Fruit fly (Drosophila melanogaster) whole organism, embryonic: ENCODE results near the gene CG6709.

Experiments used
- Asciz ChIP-seq: fragments of 200-800 bp; sonication (Bioruptor generic); optimal IDR thresholded peaks from 2 replicates; lab custom pipeline; 2017; ENCODE audit warnings: missing biosample characterization, mild to moderate bottlenecking, missing genetic modification characterization, missing genetic modification reagents
- CG10543 ChIP-seq: fragments of 200-800 bp; sonication (Bioruptor generic); optimal IDR thresholded peaks from 3 replicates; lab custom pipeline; 2017; ENCODE audit warnings: missing biosample characterization, mild to moderate bottlenecking, missing genetic modification characterization, moderate library complexity
- CG10979 ChIP-seq: fragments of 200-800 bp; sonication (Bioruptor generic); optimal IDR thresholded peaks from 2 replicates; lab custom pipeline; 2018; ENCODE audit warnings: missing biosample characterization, mild to moderate bottlenecking, missing genetic modification characterization, moderate library complexity
- CG12942 ChIP-seq: fragments of 200-800 bp; sonication (Bioruptor generic); optimal IDR thresholded peaks from 3 replicates; lab custom pipeline; 2016; ENCODE audit warnings: missing biosample characterization, missing genetic modification characterization
- CG13624 ChIP-seq: fragments of 200-800 bp; sonication (Bioruptor generic); optimal IDR thresholded peaks from 2 replicates; lab custom pipeline; 2016; ENCODE audit warnings: missing biosample characterization, missing genetic modification characterization
- CG13894 ChIP-seq: fragments of 200-800 bp; sonication (Bioruptor generic); optimal IDR thresholded peaks from 3 replicates; lab custom pipeline; 2018; ENCODE audit warnings: missing biosample characterization, mild to moderate bottlenecking, missing genetic modification characterization, moderate library complexity
- CG15479 ChIP-seq: fragments of 200-800 bp; sonication (Bioruptor generic); optimal IDR thresholded peaks from 3 replicates; lab custom pipeline; 2019; ENCODE audit warnings: missing biosample characterization, mild to moderate bottlenecking, missing genetic modification characterization, moderate library complexity
- CG15601 ChIP-seq: fragments of 200-800 bp; sonication (Bioruptor generic); optimal IDR thresholded peaks from 3 replicates; lab custom pipeline; 2019; ENCODE audit warnings: missing biosample characterization, mild to moderate bottlenecking, missing genetic modification characterization, moderate library complexity
- CG1603 ChIP-seq: fragments of 200-800 bp; sonication (Bioruptor generic); optimal IDR thresholded peaks from 2 replicates; lab custom pipeline; 2019; ENCODE audit warnings: missing biosample characterization, mild to moderate bottlenecking, missing genetic modification characterization, moderate library complexity
- CG17829 ChIP-seq: fragments of 200-800 bp; optimal IDR thresholded peaks from 2 replicates; lab custom pipeline; 2019; ENCODE audit warnings: missing biosample characterization, mild to moderate bottlenecking, missing genetic modification characterization, moderate library complexity
- CG18011 ChIP-seq: fragments of 200-800 bp; sonication (Bioruptor generic); optimal IDR thresholded peaks from 2 replicates; lab custom pipeline; 2017; ENCODE audit warnings: missing biosample characterization, missing genetic modification characterization, mild to moderate bottlenecking, moderate library complexity, missing genotype
- CG18476 ChIP-seq: fragments of 200-800 bp; sonication (Bioruptor generic); optimal IDR thresholded peaks from 2 replicates; lab custom pipeline; 2016; ENCODE audit warnings: missing biosample characterization, mild to moderate bottlenecking, missing genetic modification characterization
- CG2120 ChIP-seq: fragments of 200-800 bp; sonication (Bioruptor generic); optimal IDR thresholded peaks from 3 replicates; lab custom pipeline; 2016; ENCODE audit warnings: missing biosample characterization, missing genetic modification characterization
- CG2199 ChIP-seq: fragments of 200-800 bp; sonication (Bioruptor generic); IDR thresholded peaks from 3 replicates; pipeline ENCODE4 v1.3.6; 2022; ENCODE audit warnings: missing biosample characterization, missing genetic modification characterization
- CG34224 ChIP-seq: fragments of 200-800 bp; sonication (Bioruptor generic); IDR thresholded peaks from 3 replicates; pipeline ENCODE4 v1.3.6; 2022; ENCODE audit warnings: missing biosample characterization, missing genetic modification characterization; ENCODE audit not compliant: partially characterized antibody
- CG34422 ChIP-seq: fragments of 200-800 bp; sonication (Bioruptor generic); IDR thresholded peaks from 3 replicates; pipeline ENCODE4 v1.3.6; 2022; ENCODE audit warnings: missing biosample characterization, missing genetic modification characterization
- CG42726 ChIP-seq: fragments of 200-800 bp; sonication (Bioruptor generic); IDR thresholded peaks from 2 replicates; pipeline ENCODE4 v1.3.6; 2022; ENCODE audit warnings: missing biosample characterization, missing genetic modification characterization; ENCODE audit not compliant: partially characterized antibody
- CG4820 ChIP-seq: fragments of 200-800 bp; sonication (Bioruptor generic); optimal IDR thresholded peaks from 3 replicates; lab custom pipeline; 2016; ENCODE audit warnings: missing biosample characterization, missing genetic modification characterization
- CG7372 ChIP-seq: fragments of 200-800 bp; sonication (Bioruptor generic); IDR thresholded peaks from 2 replicates; pipeline ENCODE4 v1.3.6; 2022; ENCODE audit warnings: missing biosample characterization, missing genetic modification characterization
- CG8944 ChIP-seq: fragments of 200-800 bp; sonication (Bioruptor generic); optimal IDR thresholded peaks from 3 replicates; lab custom pipeline; 2016; ENCODE audit warnings: missing biosample characterization, missing genetic modification characterization
- CG9817 ChIP-seq: fragments of 200-800 bp; sonication (Bioruptor generic); optimal IDR thresholded peaks from 2 replicates; lab custom pipeline; 2018; ENCODE audit warnings: missing biosample characterization, mild to moderate bottlenecking, missing genetic modification characterization, moderate library complexity
- CHES-1-like ChIP-seq: fragments of 200-800 bp; sonication (Bioruptor generic); optimal IDR thresholded peaks from 2 replicates; lab custom pipeline; 2016; ENCODE audit warnings: missing biosample characterization, missing genetic modification characterization
- Deaf1 ChIP-seq: fragments of 200-800 bp; optimal IDR thresholded peaks from 3 replicates; lab custom pipeline; 2019; ENCODE audit warnings: missing biosample characterization, mild to moderate bottlenecking, missing genetic modification characterization, moderate library complexity
- Dll ChIP-seq: fragments of 200-800 bp; sonication (Bioruptor generic); IDR thresholded peaks from 4 replicates; pipeline ENCODE4 v1.3.6; 2022; ENCODE audit warnings: missing biosample characterization, missing genetic modification characterization; ENCODE audit not compliant: partially characterized antibody
- Doc3 ChIP-seq: fragments of 200-800 bp; sonication (Bioruptor generic); IDR thresholded peaks from 3 replicates; pipeline ENCODE4 v1.3.6; 2022; ENCODE audit warnings: missing biosample characterization, missing genetic modification characterization; ENCODE audit not compliant: partially characterized antibody
- Hmr ChIP-seq: fragments of 200-800 bp; sonication (Bioruptor generic); optimal IDR thresholded peaks from 3 replicates; lab custom pipeline; 2017; ENCODE audit warnings: mild to moderate bottlenecking, missing biosample characterization, missing genetic modification reagents, missing genetic modification characterization
- Hsf ChIP-seq: fragments of 200-800 bp; sonication (Bioruptor generic); optimal IDR thresholded peaks from 3 replicates; lab custom pipeline; 2016; ENCODE audit warnings: missing biosample characterization, missing genetic modification characterization
- MBD-R2 ChIP-seq: fragments of 200-800 bp; sonication (Bioruptor generic); IDR thresholded peaks from 2 replicates; pipeline ENCODE4 v1.3.6; 2022; ENCODE audit warnings: missing biosample characterization, missing genetic modification characterization
- MESR4 ChIP-seq: fragments of 200-800 bp; sonication (Bioruptor generic); optimal IDR thresholded peaks from 2 replicates; lab custom pipeline; 2018; ENCODE audit warnings: missing biosample characterization, mild to moderate bottlenecking, missing genetic modification characterization, moderate library complexity
- Mes4 ChIP-seq: fragments of 200-800 bp; sonication (Bioruptor generic); optimal IDR thresholded peaks from 2 replicates; lab custom pipeline; 2016; ENCODE audit warnings: missing biosample characterization, missing genetic modification characterization
- NfI ChIP-seq: fragments of 200-800 bp; sonication (Bioruptor generic); optimal IDR thresholded peaks from 3 replicates; lab custom pipeline; 2018; ENCODE audit warnings: missing biosample characterization, mild to moderate bottlenecking, missing genetic modification characterization, moderate library complexity
- Opbp ChIP-seq: fragments of 200-800 bp; sonication (Bioruptor generic); IDR thresholded peaks from 3 replicates; pipeline ENCODE4 v1.3.6; 2022; ENCODE audit warnings: missing biosample characterization, missing genetic modification characterization; ENCODE audit not compliant: partially characterized antibody
- Ravus ChIP-seq: fragments of 200-800 bp; sonication (Bioruptor generic); IDR thresholded peaks from 2 replicates; pipeline ENCODE4 v1.3.6; 2022; ENCODE audit warnings: missing biosample characterization, missing genetic modification characterization
- Rfx ChIP-seq: fragments of 200-800 bp; sonication (Bioruptor generic); IDR thresholded peaks from 2 replicates; pipeline ENCODE4 v1.3.6; 2022; ENCODE audit warnings: missing biosample characterization, missing genetic modification characterization
- abd-A ChIP-seq: fragments of 200-800 bp; sonication (Bioruptor generic); optimal IDR thresholded peaks from 3 replicates; lab custom pipeline; 2019; ENCODE audit warnings: missing biosample characterization, mild to moderate bottlenecking, missing genetic modification characterization, moderate library complexity
- ac ChIP-seq: fragments of 200-800 bp; sonication (Bioruptor generic); optimal IDR thresholded peaks from 3 replicates; lab custom pipeline; 2017; ENCODE audit warnings: missing biosample characterization, mild to moderate bottlenecking, missing genetic modification characterization
- ci ChIP-seq: fragments of 200-800 bp; sonication (Bioruptor generic); IDR thresholded peaks from 3 replicates; pipeline ENCODE4 v1.3.6; 2022; ENCODE audit warnings: missing biosample characterization, missing genetic modification characterization
- crc ChIP-seq: fragments of 200-800 bp; sonication (Bioruptor generic); optimal IDR thresholded peaks from 2 replicates; lab custom pipeline; 2016; ENCODE audit warnings: missing biosample characterization, missing genetic modification characterization
- fd96Cb ChIP-seq: fragments of 200-800 bp; sonication (Bioruptor generic); optimal IDR thresholded peaks from 2 replicates; lab custom pipeline; 2018; ENCODE audit warnings: missing biosample characterization, mild to moderate bottlenecking, missing genetic modification characterization, moderate library complexity
- grau ChIP-seq: fragments of 200-800 bp; optimal IDR thresholded peaks from 3 replicates; lab custom pipeline; 2019; ENCODE audit warnings: missing biosample characterization, mild to moderate bottlenecking, missing genetic modification characterization, moderate library complexity
- hkb ChIP-seq, 2 experiments: fragments of 200-800 bp in 1 of 2; fragments of >200 bp in 1 of 2; sonication (Bioruptor generic) in 1 of 2; IDR thresholded peaks in 1 of 2; optimal IDR thresholded peaks in 1 of 2; 2 replicates each; pipeline versions ENCODE4 v1.3.6 to Lab custom; 2017 to 2022; ENCODE audit warnings: missing biosample characterization in 1 of 2, missing genetic modification characterization in 1 of 2
- lilli ChIP-seq: fragments of 200-800 bp; sonication (Bioruptor generic); optimal IDR thresholded peaks from 3 replicates; lab custom pipeline; 2016; ENCODE audit warnings: missing biosample characterization, missing genetic modification characterization
- lov ChIP-seq, 2 experiments: fragments of 200-800 bp in 1 of 2; fragments of >200 bp in 1 of 2; sonication (Bioruptor generic) in 1 of 2; IDR thresholded peaks in 1 of 2; optimal IDR thresholded peaks in 1 of 2; 2 replicates in 1 of 2; 3 replicates in 1 of 2; pipeline versions ENCODE4 v1.3.6 to Lab custom; 2017 to 2022; ENCODE audit warnings: missing biosample characterization in 1 of 2, missing genetic modification characterization in 1 of 2
- peb ChIP-seq: fragments of 200-800 bp; sonication (Bioruptor generic); IDR thresholded peaks from 2 replicates; pipeline ENCODE4 v1.3.6; 2022; ENCODE audit warnings: missing biosample characterization, missing genetic modification characterization
- psq ChIP-seq: fragments of 200-800 bp; sonication (Bioruptor generic); optimal IDR thresholded peaks from 2 replicates; lab custom pipeline; 2017; ENCODE audit warnings: missing biosample characterization, missing genetic modification characterization
- row ChIP-seq: fragments of 200-800 bp; sonication (Bioruptor generic); IDR thresholded peaks from 3 replicates; pipeline ENCODE4 v1.3.6; 2022; ENCODE audit warnings: missing biosample characterization, missing genetic modification characterization
- sens ChIP-seq: fragments of 200-800 bp; sonication (Bioruptor generic); peaks from one replicate; lab custom pipeline; 2016; ENCODE audit warnings: missing biosample characterization, missing genetic modification characterization
- sob ChIP-seq: fragments of 200-800 bp; sonication (Bioruptor generic); IDR thresholded peaks from 2 replicates; pipeline ENCODE4 v1.3.6; 2022; ENCODE audit warnings: missing biosample characterization, missing genetic modification characterization
- trh ChIP-seq: fragments of 200-800 bp; sonication (Bioruptor generic); optimal IDR thresholded peaks from 2 replicates; lab custom pipeline; 2016; ENCODE audit warnings: missing biosample characterization, missing genetic modification characterization

The CG6709 gene

dm6 chr3L:9898355-9898754 lies 3.8 kb upstream of the CG6709 start, which contains the start of the genes CG6707 and CG46387 (continued):
- TF ChIP-seq MBD-R2 (GFP tag; lab: Robert Waterston, UW): peak; percentile 79
- peak; percentile 19; the same call in 1 of the 4 replicates for TF ChIP-seq Dll (GFP tag; lab: Robert Waterston, UW)
- no peak for TF ChIP-seq CG34224 (GFP tag; lab: Robert Waterston, UW)
- TF ChIP-seq CG8944 (GFP tag; lab: Kevin White, UChicago): no peak
- TF ChIP-seq Hsf (GFP tag; lab: Kevin White, UChicago): peak; percentile 12
- no peak for TF ChIP-seq CG7372
- 0 out of 3 replicates have a peak, but pooled peaks have one; percentile 35 for TF ChIP-seq CG2199 (GFP tag; lab: Robert Waterston, UW)
- TF ChIP-seq CG2120 (GFP tag; lab: Kevin White, UChicago): peak; percentile 55
- no peak for TF ChIP-seq peb (GFP tag; lab: Robert Waterston, UW)
- no peak for TF ChIP-seq CHES-1-like (GFP tag; lab: Kevin White, UChicago)
- TF ChIP-seq Hmr (GFP tag; lab: Kevin White, UChicago): peak; percentile 56
- no peak for TF ChIP-seq CG15479
- no peak for TF ChIP-seq Ravus (GFP tag; lab: Robert Waterston, UW)
- TF ChIP-seq CG4820 (GFP tag; lab: Kevin White, UChicago): no peak
- peak; percentile 79 for TF ChIP-seq CG15601
- TF ChIP-seq lov (optimal IDR thresholded peaks at IDR 0.05; lab: Kevin White, UChicago): no peak
- TF ChIP-seq lov (GFP tag; IDR thresholded peaks at IDR 0.05; lab: Robert Waterston, UW): no peak
- TF ChIP-seq ci: no peak
- peak; percentile 53 for TF ChIP-seq hkb (optimal IDR thresholded peaks at IDR 0.05; lab: Kevin White, UChicago)
- no peak for TF ChIP-seq hkb (GFP tag; IDR thresholded peaks at IDR 0.05; lab: Robert Waterston, UW)
- TF ChIP-seq fd96Cb (tag; lab: Kevin White, UChicago): no peak
- peak; percentile 56 for TF ChIP-seq CG17829 (tag; lab: Kevin White, UChicago)
- TF ChIP-seq Asciz (GFP tag; lab: Kevin White, UChicago): no peak
- TF ChIP-seq sob (GFP tag; lab: Robert Waterston, UW): peak; percentile 38; the same call in 1 of the 2 replicates
- peak; percentile 82 for TF ChIP-seq CG1603 (tag; lab: Kevin White, UChicago)
- peak; percentile 50 for TF ChIP-seq NfI (GFP tag; lab: Kevin White, UChicago)
- TF ChIP-seq CG13894 (tag; lab: Kevin White, UChicago): peak; percentile 22
- TF ChIP-seq grau: peak; percentile 3
- TF ChIP-seq row: peak; percentile 71
- no peak for TF ChIP-seq Mes4 (GFP tag; lab: Kevin White, UChicago)
- no peak for TF ChIP-seq CG18011
- TF ChIP-seq CG12942 (GFP tag; lab: Kevin White, UChicago): no peak
- TF ChIP-seq Doc3 (GFP tag; lab: Robert Waterston, UW): no peak
- peak; percentile 4 for TF ChIP-seq CG9817 (tag; lab: Kevin White, UChicago)
- no peak for TF ChIP-seq abd-A (tag; lab: Kevin White, UChicago)
- peak; percentile 26 for TF ChIP-seq CG10543
- no peak for TF ChIP-seq trh (GFP tag; lab: Kevin White, UChicago)
- peak; percentile 85 for TF ChIP-seq MESR4 (GFP tag; lab: Kevin White, UChicago)
- TF ChIP-seq ac (GFP tag; lab: Kevin White, UChicago): no peak
- TF ChIP-seq lilli (GFP tag; lab: Kevin White, UChicago): peak; percentile 45
- no peak for TF ChIP-seq CG18476 (GFP tag; lab: Kevin White, UChicago)
- 0 out of 2 replicates have a peak, but pooled peaks have one; percentile 51 for TF ChIP-seq CG42726 (GFP tag; lab: Robert Waterston, UW)
- TF ChIP-seq CG13624 (GFP tag; lab: Kevin White, UChicago): peak; percentile 47
- TF ChIP-seq Rfx: peak; percentile 44
- TF ChIP-seq sens (GFP tag; lab: Kevin White, UChicago): peak; percentile 23
- TF ChIP-seq Deaf1 (tag; lab: Kevin White, UChicago): no peak
- TF ChIP-seq Opbp (GFP tag; lab: Robert Waterston, UW): peak; percentile 63; the same call in 2 of the 3 replicates
- TF ChIP-seq CG34422 (GFP tag; lab: Robert Waterston, UW): peak; percentile 65; the same call in 1 of the 3 replicates
- no peak for TF ChIP-seq psq
- TF ChIP-seq CG10979: no peak
- no peak for TF ChIP-seq crc (GFP tag; lab: Kevin White, UChicago)
